Fruit fly (Drosophila melanogaster) whole organism, prepupa: ENCODE data around the gene h-cup.

Experiments used
- Blimp-1 ChIP-seq: fragments of 200-800 bp; sonication (Bioruptor generic); optimal IDR thresholded peaks from 3 replicates; lab custom pipeline; 2017; ENCODE audit warnings: missing biosample characterization, missing genetic modification characterization, mild to moderate bottlenecking, moderate library complexity, missing genetic modification reagents
- CG10631 ChIP-seq: fragments of 200-800 bp; sonication (Bioruptor generic); optimal IDR thresholded peaks from 2 replicates; lab custom pipeline; 2016; ENCODE audit warnings: missing biosample characterization, missing genetic modification characterization
- CG10669 ChIP-seq: fragments of 200-800 bp; sonication (Bioruptor generic); optimal IDR thresholded peaks from 3 replicates; lab custom pipeline; 2018; ENCODE audit warnings: missing biosample characterization, mild to moderate bottlenecking, missing genetic modification characterization, moderate library complexity
- CG11294 ChIP-seq: fragments of 200-800 bp; sonication (Bioruptor generic); IDR thresholded peaks from 2 replicates; pipeline ENCODE4 v1.3.6; 2022; ENCODE audit warnings: missing biosample characterization, missing genetic modification characterization
- CG11762 ChIP-seq: fragments of 200-800 bp; sonication (Bioruptor generic); optimal IDR thresholded peaks from 3 replicates; lab custom pipeline; 2016; ENCODE audit warnings: missing biosample characterization, missing genetic modification characterization; ENCODE audit not compliant: insufficient read depth
- CG15336 ChIP-seq: fragments of 200-800 bp; sonication (Bioruptor generic); IDR thresholded peaks from 2 replicates; pipeline ENCODE4 v1.3.6; 2022; ENCODE audit warnings: missing biosample characterization, missing genetic modification characterization
- CG1621 ChIP-seq: fragments of 200-800 bp; sonication (Bioruptor generic); optimal IDR thresholded peaks from 3 replicates; lab custom pipeline; 2018; ENCODE audit warnings: missing biosample characterization, mild to moderate bottlenecking, missing genetic modification characterization
- CG3032 ChIP-seq: fragments of 200-800 bp; optimal IDR thresholded peaks from 2 replicates; lab custom pipeline; 2019; ENCODE audit warnings: missing biosample characterization, mild to moderate bottlenecking, missing genetic modification characterization, moderate library complexity
- CG31627 ChIP-seq: fragments of 200-800 bp; sonication (Bioruptor generic); optimal IDR thresholded peaks from 3 replicates; lab custom pipeline; 2016; ENCODE audit warnings: missing biosample characterization, missing genetic modification characterization
- CG32006 ChIP-seq: fragments of 200-800 bp; sonication (Bioruptor generic); optimal IDR thresholded peaks from 3 replicates; lab custom pipeline; 2017; ENCODE audit warnings: missing biosample characterization, mild to moderate bottlenecking, missing genetic modification characterization
- CG34406 ChIP-seq: fragments of 200-800 bp; sonication (Bioruptor generic); optimal IDR thresholded peaks from 3 replicates; lab custom pipeline; 2016; ENCODE audit warnings: missing biosample characterization, missing genetic modification characterization
- CG3919 ChIP-seq: fragments of 200-800 bp; sonication (Bioruptor generic); optimal IDR thresholded peaks from 3 replicates; lab custom pipeline; 2016; ENCODE audit warnings: missing biosample characterization, missing genetic modification characterization
- CG6163 ChIP-seq: fragments of 200-800 bp; sonication (Bioruptor generic); IDR thresholded peaks from 3 replicates; pipeline ENCODE4 v1.3.6; 2022; ENCODE audit warnings: missing biosample characterization, missing genetic modification characterization
- CG6276 ChIP-seq: fragments of 200-800 bp; sonication (Bioruptor generic); optimal IDR thresholded peaks from 2 replicates; lab custom pipeline; 2017; ENCODE audit warnings: missing biosample characterization, mild to moderate bottlenecking, missing genetic modification characterization
- CG6808 ChIP-seq: fragments of 200-800 bp; sonication (Bioruptor generic); optimal IDR thresholded peaks from 3 replicates; lab custom pipeline; 2017; ENCODE audit warnings: missing biosample characterization, missing genetic modification characterization, mild to moderate bottlenecking, moderate library complexity, missing genetic modification reagents
- CG6854 ChIP-seq: fragments of 200-800 bp; sonication (Bioruptor generic); optimal IDR thresholded peaks from 2 replicates; lab custom pipeline; 2017; ENCODE audit warnings: missing biosample characterization, mild to moderate bottlenecking, missing genetic modification characterization
- CG7368 ChIP-seq: fragments of 200-800 bp; sonication (Bioruptor generic); optimal IDR thresholded peaks from 3 replicates; lab custom pipeline; 2016; ENCODE audit warnings: missing biosample characterization, missing genetic modification characterization
- CG8119 ChIP-seq: fragments of 200-800 bp; sonication (Bioruptor generic); IDR thresholded peaks from 3 replicates; pipeline ENCODE4 v1.3.6; 2022; ENCODE audit warnings: missing biosample characterization, missing genetic modification characterization
- CG8319 ChIP-seq: fragments of 200-800 bp; sonication (Bioruptor generic); optimal IDR thresholded peaks from 3 replicates; lab custom pipeline; 2016; ENCODE audit warnings: missing biosample characterization, missing genetic modification characterization
- Eip75B ChIP-seq: fragments of 200-800 bp; sonication (Bioruptor generic); optimal IDR thresholded peaks from 3 replicates; lab custom pipeline; 2016; ENCODE audit warnings: missing biosample characterization, missing genetic modification characterization
- Eip78C ChIP-seq: fragments of 200-800 bp; sonication (Bioruptor generic); peaks from one replicate; lab custom pipeline; 2016; ENCODE audit warnings: missing biosample characterization, missing genetic modification characterization
- Eip93F ChIP-seq: fragments of 200-800 bp; sonication (Bioruptor generic); optimal IDR thresholded peaks from 2 replicates; lab custom pipeline; 2016; ENCODE audit warnings: missing biosample characterization, mild to moderate bottlenecking, missing genetic modification characterization
- Ets96B ChIP-seq: fragments of 200-800 bp; optimal IDR thresholded peaks from 2 replicates; lab custom pipeline; 2019; ENCODE audit warnings: missing biosample characterization, mild to moderate bottlenecking, missing genetic modification characterization, moderate library complexity
- Hr38 ChIP-seq: sonication (Bioruptor generic); optimal IDR thresholded peaks from 2 replicates; lab custom pipeline; 2016; ENCODE audit warnings: missing biosample characterization, missing genetic modification characterization
- Hr39 ChIP-seq: fragments of 200-800 bp; sonication (Bioruptor generic); optimal IDR thresholded peaks from 2 replicates; lab custom pipeline; 2016; ENCODE audit warnings: missing biosample characterization, missing genetic modification characterization
- Hr4 ChIP-seq: fragments of 200-800 bp; sonication (Bioruptor generic); optimal IDR thresholded peaks from 3 replicates; lab custom pipeline; 2016; ENCODE audit warnings: missing biosample characterization, missing genetic modification characterization
- Lpt ChIP-seq: fragments of 200-800 bp; sonication (Bioruptor generic); optimal IDR thresholded peaks from 3 replicates; lab custom pipeline; 2016; ENCODE audit warnings: missing biosample characterization, missing genetic modification characterization
- OdsH ChIP-seq: fragments of 200-800 bp; sonication (Bioruptor generic); optimal IDR thresholded peaks from 3 replicates; lab custom pipeline; 2016; ENCODE audit warnings: missing biosample characterization, missing genetic modification characterization
- Smox ChIP-seq: fragments of 200-800 bp; sonication (Bioruptor generic); optimal IDR thresholded peaks from 3 replicates; lab custom pipeline; 2016; ENCODE audit warnings: missing biosample characterization, missing genetic modification characterization
- Sox102F ChIP-seq: fragments of 200-800 bp; sonication (Bioruptor generic); optimal IDR thresholded peaks from 2 replicates; lab custom pipeline; 2016; ENCODE audit warnings: missing biosample characterization, mild to moderate bottlenecking, missing genetic modification characterization
- Sox14 ChIP-seq: fragments of 200-800 bp; sonication (Bioruptor generic); optimal IDR thresholded peaks from 3 replicates; lab custom pipeline; 2016; ENCODE audit warnings: missing biosample characterization, missing genetic modification characterization
- Sox15 ChIP-seq: fragments of 200-800 bp; sonication (Bioruptor generic); optimal IDR thresholded peaks from 3 replicates; lab custom pipeline; 2016; ENCODE audit warnings: missing biosample characterization, missing genetic modification characterization
- achi ChIP-seq: fragments of 200-800 bp; sonication (Bioruptor generic); optimal IDR thresholded peaks from 3 replicates; lab custom pipeline; 2016; ENCODE audit warnings: missing biosample characterization, missing genetic modification characterization
- cyc ChIP-seq: fragments of 200-800 bp; sonication (Bioruptor generic); optimal IDR thresholded peaks from 3 replicates; lab custom pipeline; 2016; ENCODE audit warnings: missing biosample characterization, missing genetic modification characterization
- dac ChIP-seq: fragments of 200-800 bp; sonication (Bioruptor generic); optimal IDR thresholded peaks from 2 replicates; lab custom pipeline; 2017; ENCODE audit warnings: missing biosample characterization, mild to moderate bottlenecking, missing genetic modification characterization
- dsx ChIP-seq: fragments of 200-800 bp; optimal IDR thresholded peaks from 3 replicates; lab custom pipeline; 2019; ENCODE audit warnings: missing biosample characterization, mild to moderate bottlenecking, missing genetic modification characterization, moderate library complexity; ENCODE audit not compliant: poor library complexity, severe bottlenecking
- eg ChIP-seq: fragments of 200-800 bp; sonication (Bioruptor generic); IDR thresholded peaks from 3 replicates; pipeline ENCODE4 v1.3.6; 2022; ENCODE audit warnings: missing biosample characterization, missing genetic modification characterization
- esn ChIP-seq: fragments of 200-800 bp; sonication (Bioruptor generic); optimal IDR thresholded peaks from 2 replicates; lab custom pipeline; 2016; ENCODE audit warnings: missing biosample characterization, mild to moderate bottlenecking, missing genetic modification characterization, moderate library complexity
- fd59A ChIP-seq: fragments of 200-800 bp; sonication (Bioruptor generic); optimal IDR thresholded peaks from 2 replicates; lab custom pipeline; 2017; ENCODE audit warnings: missing biosample characterization, mild to moderate bottlenecking, missing genetic modification characterization, missing genetic modification reagents
- fkh ChIP-seq: fragments of 200-800 bp; sonication (Bioruptor generic); optimal IDR thresholded peaks from 3 replicates; lab custom pipeline; 2017; ENCODE audit warnings: missing biosample characterization, mild to moderate bottlenecking, missing genetic modification characterization, moderate library complexity
- lz ChIP-seq: fragments of 200-800 bp; sonication (Bioruptor generic); optimal IDR thresholded peaks from 3 replicates; lab custom pipeline; 2016; ENCODE audit warnings: missing biosample characterization, missing genetic modification characterization
- net ChIP-seq: fragments of 200-800 bp; sonication (Bioruptor generic); optimal IDR thresholded peaks from 3 replicates; lab custom pipeline; 2016; ENCODE audit warnings: missing biosample characterization, missing genetic modification characterization
- pdm3 ChIP-seq: fragments of 200-800 bp; sonication (Bioruptor generic); optimal IDR thresholded peaks from 3 replicates; lab custom pipeline; 2016; ENCODE audit warnings: missing biosample characterization, missing genetic modification characterization
- spab ChIP-seq: fragments of 200-800 bp; sonication (Bioruptor generic); optimal IDR thresholded peaks from 2 replicates; lab custom pipeline; 2017; ENCODE audit warnings: missing biosample characterization, mild to moderate bottlenecking, missing genetic modification characterization, missing genetic modification reagents
- svp ChIP-seq: fragments of 200-800 bp; sonication (Bioruptor generic); peaks from one replicate; lab custom pipeline; 2016; ENCODE audit warnings: missing biosample characterization, missing genetic modification characterization
- topi ChIP-seq: fragments of 200-800 bp; sonication (Bioruptor generic); optimal IDR thresholded peaks from 3 replicates; lab custom pipeline; 2016; ENCODE audit warnings: missing biosample characterization, missing genetic modification characterization

Gene h-cup

DNA sequence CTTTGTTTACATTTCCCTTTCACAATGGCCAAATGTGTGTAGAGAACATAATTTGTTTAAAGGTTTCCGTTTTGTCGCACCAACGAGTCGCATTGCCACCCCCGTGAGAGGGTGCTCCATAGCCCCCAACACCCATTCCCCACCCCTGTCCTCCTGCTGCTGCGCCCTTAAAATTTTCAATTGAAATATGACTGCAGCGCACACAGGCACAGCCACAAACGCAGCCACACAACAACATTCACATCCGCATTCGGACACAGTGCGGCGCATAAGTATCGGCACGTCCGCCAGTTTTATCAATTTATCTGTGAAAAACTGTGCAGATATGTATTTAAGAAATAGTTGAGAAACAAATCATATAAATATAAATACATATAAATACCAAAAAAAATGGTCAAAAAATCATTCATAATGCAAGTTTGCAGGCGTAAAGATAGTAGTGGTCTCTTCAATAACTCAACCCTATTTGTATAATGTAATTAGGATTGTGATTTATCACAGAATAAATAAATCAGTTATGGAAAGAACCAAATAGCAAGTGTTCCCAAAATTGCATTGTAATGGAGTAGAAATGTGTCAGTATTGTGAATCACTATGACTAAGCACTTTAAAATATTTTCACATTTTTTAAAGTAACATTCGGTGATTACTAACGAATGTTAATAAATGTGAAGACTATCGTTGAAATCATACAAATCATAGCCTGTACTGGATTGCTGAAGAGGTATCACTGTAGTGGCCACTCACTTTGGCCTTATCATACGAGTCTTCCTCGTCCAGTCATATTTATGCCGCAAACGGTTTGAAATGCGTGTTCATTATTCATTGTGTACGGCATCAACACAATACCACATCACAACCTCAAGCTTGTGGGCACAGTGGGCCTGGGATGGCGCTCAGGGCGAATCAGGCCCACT is 27.3 kb upstream of the h-cup start (continued):
- TF ChIP-seq Hr39 (GFP tag; lab: Kevin White, UChicago): peak; percentile 57
- peak; percentile 61 for TF ChIP-seq CG32006 (GFP tag; lab: Kevin White, UChicago)
- peak; percentile 66 for TF ChIP-seq esn (GFP tag; lab: Kevin White, UChicago)
- no peak for TF ChIP-seq Blimp-1 (GFP tag; lab: Kevin White, UChicago)
- TF ChIP-seq Sox102F: peak; percentile 34
- TF ChIP-seq CG1621 (tag; lab: Kevin White, UChicago): no peak
- TF ChIP-seq Eip78C (GFP tag; lab: Kevin White, UChicago): peak; percentile 83
- no peak for TF ChIP-seq fd59A (GFP tag; lab: Kevin White, UChicago)
- no peak for TF ChIP-seq cyc
- TF ChIP-seq Hr38 (GFP tag; lab: Kevin White, UChicago): no peak
- TF ChIP-seq, all 60 proteins: peak for 37

DNA sequence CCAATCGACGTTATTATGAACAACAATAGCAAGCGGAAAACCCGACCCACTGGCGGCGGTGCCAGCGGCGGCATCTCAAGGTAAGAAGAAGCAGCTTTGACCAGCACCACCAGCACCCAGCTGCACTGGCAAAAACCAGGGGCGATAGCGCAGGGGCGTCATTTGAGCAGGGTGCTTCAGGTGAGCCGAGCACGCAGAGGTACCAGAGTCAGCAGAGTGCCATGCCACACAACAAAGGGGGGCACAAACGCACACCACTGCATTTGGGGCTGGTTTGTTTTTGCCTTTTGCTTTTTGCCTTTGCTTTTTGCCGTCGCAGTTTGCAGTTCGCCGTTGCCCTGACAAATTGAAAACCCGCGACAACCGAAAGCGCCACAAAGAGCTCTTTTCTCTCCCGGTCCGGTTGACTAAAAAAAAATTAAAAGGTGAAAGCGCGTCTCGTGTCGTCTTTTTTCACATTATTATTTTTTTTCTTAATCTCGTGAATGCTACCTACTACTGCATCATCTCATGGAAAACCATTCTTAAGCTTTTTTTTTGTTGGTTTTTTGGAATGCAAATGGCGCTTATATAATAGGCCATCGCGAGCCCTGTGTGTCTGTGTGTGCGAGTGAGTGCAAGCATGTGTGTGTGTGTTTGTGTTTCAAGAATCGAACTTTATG is 26.5 kb upstream of the h-cup start:
- TF ChIP-seq Hr4 (GFP tag; lab: Kevin White, UChicago): peak; percentile 38
- TF ChIP-seq Eip75B (GFP tag; lab: Kevin White, UChicago): peak; percentile 26
- peak; percentile 79 for TF ChIP-seq svp
- peak; percentile 41 for TF ChIP-seq Eip78C (GFP tag; lab: Kevin White, UChicago)
- TF ChIP-seq CG6854 (GFP tag; lab: Kevin White, UChicago): no peak
- no peak for TF ChIP-seq fkh (GFP tag; lab: Kevin White, UChicago)
- TF ChIP-seq Blimp-1 (GFP tag; lab: Kevin White, UChicago): no peak
- TF ChIP-seq achi (GFP tag; lab: Kevin White, UChicago): peak; percentile 20
- no peak for TF ChIP-seq CG10631
- no peak for TF ChIP-seq lz (GFP tag; lab: Kevin White, UChicago)
- no peak for TF ChIP-seq spab (GFP tag; lab: Kevin White, UChicago)
- TF ChIP-seq CG32006 (GFP tag; lab: Kevin White, UChicago): peak; percentile 41
- peak; percentile 23 for TF ChIP-seq CG31627
- TF ChIP-seq CG6276 (GFP tag; lab: Kevin White, UChicago): no peak
- peak; percentile 5 for TF ChIP-seq CG11762 (GFP tag; lab: Kevin White, UChicago)
- no peak for TF ChIP-seq CG6808 (GFP tag; lab: Kevin White, UChicago)
- TF ChIP-seq dsx (GFP tag; lab: Kevin White, UChicago): no peak
- peak; percentile 52 for TF ChIP-seq CG3919 (GFP tag; lab: Kevin White, UChicago)
- TF ChIP-seq CG10669 (GFP tag; lab: Kevin White, UChicago): no peak
- peak; percentile 65; the same call in 2 of the 3 replicates for TF ChIP-seq eg (GFP tag; lab: Robert Waterston, UW)
- TF ChIP-seq CG6163: peak; percentile 43; the same call in 2 of the 3 replicates
- TF ChIP-seq Sox15: no peak
- TF ChIP-seq CG8119 (GFP tag; lab: Robert Waterston, UW): peak; percentile 60; the same call in 2 of the 3 replicates
- TF ChIP-seq Smox (GFP tag; lab: Kevin White, UChicago): peak; percentile 30
- TF ChIP-seq CG34406 (GFP tag; lab: Kevin White, UChicago): no peak
- peak; percentile 32 for TF ChIP-seq topi (GFP tag; lab: Kevin White, UChicago)
- peak; percentile 23 for TF ChIP-seq net (GFP tag; lab: Kevin White, UChicago)
- TF ChIP-seq CG7368 (GFP tag; lab: Kevin White, UChicago): peak; percentile 4
- TF ChIP-seq CG8319 (GFP tag; lab: Kevin White, UChicago): no peak
- no peak for TF ChIP-seq Eip93F (GFP tag; lab: Kevin White, UChicago)
- peak; percentile 48; the same call in 1 of the 2 replicates for TF ChIP-seq CG11294 (GFP tag; lab: Robert Waterston, UW)
- TF ChIP-seq CG15336 (GFP tag; lab: Robert Waterston, UW): peak; percentile 64; the same call in 1 of the 2 replicates
- TF ChIP-seq Ets96B: no peak
- TF ChIP-seq cyc: peak; percentile 41
- TF ChIP-seq pdm3 (GFP tag; lab: Kevin White, UChicago): peak; percentile 1
- no peak for TF ChIP-seq CG3032
- peak; percentile 37 for TF ChIP-seq Lpt
- TF ChIP-seq fd59A (GFP tag; lab: Kevin White, UChicago): no peak
- peak; percentile 25 for TF ChIP-seq Sox14 (GFP tag; lab: Kevin White, UChicago)
- TF ChIP-seq dac (GFP tag; lab: Kevin White, UChicago): peak; percentile 40
- TF ChIP-seq CG1621 (tag; lab: Kevin White, UChicago): no peak
- peak; percentile 13 for TF ChIP-seq OdsH (GFP tag; lab: Kevin White, UChicago)
